In the genomic region with DNA sequence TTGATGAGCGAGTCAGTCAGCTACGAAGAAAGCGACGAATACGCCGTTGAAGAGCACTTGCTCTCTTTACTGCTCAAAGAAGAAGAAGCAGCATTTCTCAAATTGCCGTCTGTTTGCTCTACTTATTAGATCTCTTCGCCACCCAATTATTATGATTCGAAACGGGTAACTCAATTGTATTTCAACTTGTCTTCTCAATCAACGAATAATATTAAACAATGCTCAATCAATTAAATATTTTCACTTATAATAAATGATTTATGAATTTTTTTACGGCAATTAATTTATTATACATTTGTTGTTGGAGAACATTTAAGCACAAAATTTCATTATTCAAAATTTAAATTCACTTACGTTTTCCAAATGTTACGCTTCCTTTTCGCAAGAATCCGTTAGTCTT, we compare ENCODE assay signal across 2 worm cellular contexts.
A peak's percentile ranks its signal among the peaks of the same experiment; 100 is the strongest.
TF ChIP-seq lines count a peak whose summit lies in the region.

No protein-coding gene starts in this region.

TF ChIP-seq in whole organism, late embryonic, 69 proteins besides CTCF, POLR2A, EP300 and RAD21:
- TF ChIP-seq ceh-14 (tag; optimal IDR thresholded peaks at IDR 0.05; lab: Kevin White, UChicago) (no peak), ceh-18 (tag; optimal IDR thresholded peaks at IDR 0.05; lab: Kevin White, UChicago) (no peak), unc-42 (tag; optimal IDR thresholded peaks at IDR 0.05; lab: Kevin White, UChicago) (peak; percentile 47), ahr-1 (tag; optimal IDR thresholded peaks at IDR 0.05; lab: Kevin White, UChicago) (no peak)

TF ChIP-seq in whole organism, mixed stage, embryonic, 35 proteins besides CTCF, POLR2A, EP300 and RAD21:
- TF ChIP-seq nhr-28 (tag; optimal IDR thresholded peaks at IDR 0.05; lab: Kevin White, UChicago), result no peak
- TF ChIP-seq ces-1 (GFP tag; optimal IDR thresholded peaks at IDR 0.05; lab: Kevin White, UChicago), result peak; percentile 95
